Fruit fly (Drosophila melanogaster) whole organism: ENCODE measurements around the gene Or71a.

ENCODE experiments used
- EcR ChIP-seq, 2 experiments: fragments of >200 bp; optimal IDR thresholded peaks; 2 replicates each; lab custom pipeline; 2017; ENCODE audit warnings: missing biosample characterization in 2 of 2, missing genetic modification characterization in 2 of 2, missing genetic modification reagents in 2 of 2
- psq ChIP-seq: fragments of >200 bp; optimal IDR thresholded peaks from 2 replicates; lab custom pipeline; 2017

- no peak for TF ChIP-seq EcR (GFP tag; optimal IDR thresholded peaks at IDR 0.05; lab: Kevin White, UChicago)
- TF ChIP-seq psq (lab: Kevin White, UChicago): no peak
Observed at dm6 chr3L:15040329-15040886, 37.8 kb downstream of the Or71a start.
